Worm (Caenorhabditis elegans) whole organism, L3 larva: Measurements from ENCODE around the gene H35B03.1.

Experiments
- R02D3.7 ChIP-seq: fragments of 150-350 bp; optimal IDR thresholded peaks from 2 replicates; lab custom pipeline; 2014; ENCODE audit warnings: missing biosample characterization, missing genetic modification characterization
- aly-2 ChIP-seq: fragments of 150-350 bp; optimal IDR thresholded peaks from 2 replicates; lab custom pipeline; 2014; ENCODE audit warnings: missing biosample characterization, missing genetic modification characterization
- ama-1 ChIP-seq: fragments of 150-350 bp; optimal IDR thresholded peaks from 2 replicates; lab custom pipeline; 2018
- ceh-16 ChIP-seq: sonication (generic microtip); optimal IDR thresholded peaks from 2 replicates; lab custom pipeline; 2017; ENCODE audit warnings: missing biosample characterization, missing genetic modification characterization
- ceh-28 ChIP-seq: fragments of 150-350 bp; optimal IDR thresholded peaks from 2 replicates; lab custom pipeline; 2014; ENCODE audit warnings: missing biosample characterization, missing genetic modification reagents, missing genetic modification characterization
- ceh-82 ChIP-seq: fragments of 150-350 bp; optimal IDR thresholded peaks from 2 replicates; lab custom pipeline; 2014; ENCODE audit warnings: missing biosample characterization, missing genetic modification characterization
- elt-1 ChIP-seq: fragments of 150-350 bp; optimal IDR thresholded peaks from 2 replicates; lab custom pipeline; 2014; ENCODE audit warnings: missing biosample characterization, missing genetic modification characterization
- elt-2 ChIP-seq: sonication (generic microtip); optimal IDR thresholded peaks from 2 replicates; lab custom pipeline; 2016; ENCODE audit warnings: missing genetic modification reagents, mild to moderate bottlenecking, missing genetic modification characterization, missing compliant biosample characterization
- elt-3 ChIP-seq, 3 experiments: fragments of 150-350 bp in 1 of 3; sonication (generic microtip) in 2 of 3; optimal IDR thresholded peaks; 2 replicates in 2 of 3; 4 replicates in 1 of 3; lab custom pipeline; 2014 to 2017; ENCODE audit warnings: missing biosample characterization in 3 of 3, missing genetic modification characterization in 3 of 3
- fkh-10 ChIP-seq: sonication (generic microtip); optimal IDR thresholded peaks from 2 replicates; lab custom pipeline; 2017; ENCODE audit warnings: missing biosample characterization, missing genetic modification reagents, missing genetic modification characterization
- fkh-2 ChIP-seq: fragments of 150-350 bp; optimal IDR thresholded peaks from 2 replicates; lab custom pipeline; 2014; ENCODE audit warnings: missing biosample characterization, missing genetic modification reagents, missing genetic modification characterization
- fos-1 ChIP-seq: fragments of 150-350 bp; optimal IDR thresholded peaks from 2 replicates; lab custom pipeline; 2014; ENCODE audit warnings: missing biosample characterization, missing genetic modification characterization
- hmg-11 ChIP-seq: sonication (generic microtip); optimal IDR thresholded peaks from 2 replicates; lab custom pipeline; 2016; ENCODE audit warnings: missing genetic modification characterization, missing compliant biosample characterization
- jun-1 ChIP-seq: fragments of 150-350 bp; optimal IDR thresholded peaks from 2 replicates; lab custom pipeline; 2014; ENCODE audit warnings: missing biosample characterization, missing genetic modification reagents, missing genetic modification characterization
- lin-15B ChIP-seq: fragments of 150-350 bp; optimal IDR thresholded peaks from 2 replicates; lab custom pipeline; 2014; ENCODE audit warnings: missing biosample characterization, missing genetic modification characterization
- lsy-12 ChIP-seq: sonication (generic microtip); optimal IDR thresholded peaks from 2 replicates; lab custom pipeline; 2016; ENCODE audit warnings: mild to moderate bottlenecking, missing genetic modification characterization, missing compliant biosample characterization
- mml-1 ChIP-seq: fragments of 150-350 bp; sonication (generic microtip); optimal IDR thresholded peaks from 3 replicates; lab custom pipeline; 2014; ENCODE audit warnings: missing biosample characterization, missing genetic modification characterization
- nfya-1 ChIP-seq: sonication (generic microtip); optimal IDR thresholded peaks from 2 replicates; lab custom pipeline; 2017; ENCODE audit warnings: missing genetic modification characterization, mild to moderate bottlenecking, missing compliant biosample characterization, antibody characterized with exemption, moderate library complexity; ENCODE audit not compliant: insufficient read depth
- nhr-12 ChIP-seq: fragments of 150-350 bp; optimal IDR thresholded peaks from 2 replicates; lab custom pipeline; 2014; ENCODE audit warnings: missing biosample characterization, missing genetic modification characterization
- nhr-23 ChIP-seq: fragments of 150-350 bp; optimal IDR thresholded peaks from 2 replicates; lab custom pipeline; 2014; ENCODE audit warnings: missing biosample characterization, missing genetic modification reagents, missing genetic modification characterization
- nhr-237 ChIP-seq: fragments of 150-350 bp; optimal IDR thresholded peaks from 2 replicates; lab custom pipeline; 2014; ENCODE audit warnings: missing biosample characterization, missing genetic modification characterization
- nhr-25 ChIP-seq: sonication (generic microtip); optimal IDR thresholded peaks from 2 replicates; lab custom pipeline; 2017; ENCODE audit warnings: missing biosample characterization, missing genetic modification characterization
- nhr-28 ChIP-seq: fragments of 150-350 bp; optimal IDR thresholded peaks from 2 replicates; lab custom pipeline; 2014; ENCODE audit warnings: missing biosample characterization, missing genetic modification characterization
- nhr-43 ChIP-seq: sonication (generic microtip); optimal IDR thresholded peaks from 2 replicates; lab custom pipeline; 2016; ENCODE audit warnings: mild to moderate bottlenecking, missing genetic modification characterization, missing compliant biosample characterization; ENCODE audit not compliant: poor library complexity, severe bottlenecking
- nhr-67 ChIP-seq: fragments of 150-350 bp; optimal IDR thresholded peaks from 2 replicates; lab custom pipeline; 2014; ENCODE audit warnings: missing biosample characterization, missing genetic modification characterization
- nhr-76 ChIP-seq: fragments of 150-350 bp; sonication (generic microtip); optimal IDR thresholded peaks from 5 replicates; lab custom pipeline; 2014; ENCODE audit warnings: missing biosample characterization, missing genetic modification characterization
- pha-4 ChIP-seq: fragments of 150-350 bp; optimal IDR thresholded peaks from 2 replicates; lab custom pipeline; 2014; ENCODE audit warnings: missing biosample characterization, missing genetic modification reagents, missing genetic modification characterization
- pqm-1 ChIP-seq: fragments of 150-350 bp; optimal IDR thresholded peaks from 2 replicates; lab custom pipeline; 2017; ENCODE audit warnings: missing biosample characterization, missing genetic modification characterization, inconsistent platforms
- skn-1 ChIP-seq: fragments of 150-350 bp; optimal IDR thresholded peaks from 2 replicates; lab custom pipeline; 2014; ENCODE audit warnings: missing biosample characterization, missing genetic modification characterization
- snpc-4 ChIP-seq: fragments of 150-350 bp; optimal IDR thresholded peaks from 2 replicates; lab custom pipeline; 2014; ENCODE audit warnings: missing biosample characterization, missing genetic modification characterization
- tbx-2 ChIP-seq: sonication (generic microtip); optimal IDR thresholded peaks from 2 replicates; lab custom pipeline; 2016; ENCODE audit warnings: mild to moderate bottlenecking, missing genetic modification characterization, missing compliant biosample characterization
- unc-62 ChIP-seq: fragments of 150-350 bp; sonication (generic microtip); optimal IDR thresholded peaks from 4 replicates; lab custom pipeline; 2014; ENCODE audit warnings: missing biosample characterization, missing genetic modification reagents, missing genetic modification characterization
- ztf-11 ChIP-seq: fragments of 150-350 bp; optimal IDR thresholded peaks from 2 replicates; lab custom pipeline; 2014; ENCODE audit warnings: missing biosample characterization, missing genetic modification characterization

Gene H35B03.1

DNA sequence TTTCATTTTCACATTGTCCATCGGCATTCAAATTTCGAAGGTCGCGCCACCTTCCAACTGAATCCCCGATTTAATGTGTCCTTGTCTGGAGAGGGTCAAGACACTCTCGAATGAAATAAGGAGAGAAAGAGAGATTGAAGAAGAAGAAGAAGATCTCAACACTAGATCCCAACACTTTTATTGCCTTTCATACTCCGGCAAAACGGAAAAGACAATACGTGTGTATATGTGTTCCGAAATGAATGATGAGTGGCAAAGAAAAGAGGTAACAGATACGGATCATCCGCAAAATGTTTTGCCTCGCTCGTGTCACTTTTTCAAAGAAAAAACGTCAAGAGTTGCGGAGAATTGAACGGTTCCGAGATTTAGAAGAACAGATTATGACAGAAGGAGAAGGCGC lies 25.0 kb upstream of the H35B03.1 start:
- TF ChIP-seq fkh-2 (tag; lab: Kevin White, UChicago): no peak
- TF ChIP-seq nhr-25 (tag; lab: Kevin White, UChicago): peak; percentile 64
- TF ChIP-seq, all 47 proteins: peak for 1

ce11 chrIV:5701646-5702045 lies 23.8 kb upstream of the H35B03.1 start:
- TF ChIP-seq aly-2 (tag; lab: Kevin White, UChicago) (no peak), ama-1 (lab: Kevin White, UChicago) (no peak), nhr-25 (tag; lab: Kevin White, UChicago) (peak; percentile 50), nhr-76 (tag; lab: Kevin White, UChicago) (no peak)

- TF ChIP-seq elt-1 (tag; lab: Kevin White, UChicago): no peak
- no peak for TF ChIP-seq fkh-10 (GFP tag; lab: Kevin White, UChicago)
- TF ChIP-seq, all 47 proteins: peak for 0
These were observed 22.0 kb upstream of the H35B03.1 start, which contains the start of the genes C55C3.73 and perm-5 for ce11 chrIV:5703443-5703842. Gene C55C3.73, minus strand, starts transcription at chrIV:5703451. Gene perm-5, minus strand, starts transcription at chrIV:5703468.

ce11 chrIV:5703917-5704316 lies 21.5 kb upstream of the H35B03.1 start:
- TF ChIP-seq nhr-23 (tag; lab: Kevin White, UChicago) (peak; percentile 5), skn-1 (no peak)

- TF ChIP-seq hmg-11 (tag; lab: Kevin White, UChicago): no peak
- TF ChIP-seq nhr-28: no peak
- TF ChIP-seq nhr-25 (tag; lab: Kevin White, UChicago): peak; percentile 64
- peak; percentile 16 for TF ChIP-seq nhr-23 (tag; lab: Kevin White, UChicago)
- TF ChIP-seq nhr-237 (tag; lab: Kevin White, UChicago): no peak
- TF ChIP-seq R02D3.7 (tag; lab: Kevin White, UChicago): no peak
- TF ChIP-seq nhr-43 (tag; lab: Kevin White, UChicago): peak; percentile 53
- no peak for TF ChIP-seq fos-1 (tag; lab: Kevin White, UChicago)
These were observed 18.8 kb upstream of the H35B03.1 start for ce11 chrIV:5706603-5707002.

ce11 chrIV:5708796-5709195 lies 16.6 kb upstream of the H35B03.1 start, which contains the start of gene C55C3.1:
Gene C55C3.1, plus strand, starts transcription at chrIV:5709096.
- no peak for TF ChIP-seq aly-2 (tag; lab: Kevin White, UChicago)
- no peak for TF ChIP-seq fos-1 (tag; lab: Kevin White, UChicago)
- no peak for TF ChIP-seq ama-1 (lab: Kevin White, UChicago)
- TF ChIP-seq elt-3 (tag; optimal IDR thresholded peaks at IDR 0.05; lab: Kevin White, UChicago): peak in 1 of 3 experiments; percentile 46

DNA sequence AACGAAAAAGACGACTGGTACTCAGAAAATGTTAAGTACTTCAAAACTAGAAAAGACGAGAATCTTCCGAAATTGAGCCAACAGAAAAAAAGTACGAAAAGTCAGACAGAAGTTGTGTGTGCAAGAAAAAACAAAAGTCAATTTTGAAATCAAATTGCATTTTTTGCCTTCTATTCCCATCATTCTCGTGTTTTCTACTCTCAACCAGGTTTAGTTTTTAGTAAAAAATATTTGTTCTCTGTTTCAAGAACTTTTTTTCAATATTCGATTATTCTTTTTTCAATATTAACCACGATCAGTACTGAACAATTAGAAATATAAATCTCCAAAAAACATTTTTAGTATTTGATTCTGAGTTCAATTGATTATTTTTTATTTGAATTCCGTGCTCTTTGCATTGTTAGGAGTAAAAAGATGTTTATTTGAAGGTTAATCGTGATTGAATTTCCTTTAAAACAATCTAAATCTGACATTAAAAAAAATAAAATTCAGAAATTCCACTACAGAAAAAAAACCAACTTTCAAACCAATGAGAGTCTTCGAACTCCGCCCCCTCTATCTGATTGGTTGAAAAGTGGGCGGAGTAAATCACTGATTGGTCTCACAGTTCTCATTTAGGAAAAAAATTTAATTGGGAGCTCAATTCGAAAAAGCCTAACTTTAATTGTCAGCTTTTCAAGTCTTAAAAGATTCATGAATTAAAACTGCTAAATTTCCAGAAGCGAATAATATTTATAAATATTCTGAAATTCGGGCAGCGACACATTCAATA lies 9.9 kb upstream of the H35B03.1 start:
- TF ChIP-seq nfya-1 (tag; lab: Kevin White, UChicago) (peak; percentile 99), skn-1 (no peak), nhr-12 (no peak), R02D3.7 (tag; lab: Kevin White, UChicago) (no peak), lsy-12 (tag; lab: Kevin White, UChicago) (no peak), fkh-10 (GFP tag; lab: Kevin White, UChicago) (peak; percentile 27), ztf-11 (tag; lab: Kevin White, UChicago) (no peak), nhr-67 (tag; lab: Kevin White, UChicago) (no peak)

DNA sequence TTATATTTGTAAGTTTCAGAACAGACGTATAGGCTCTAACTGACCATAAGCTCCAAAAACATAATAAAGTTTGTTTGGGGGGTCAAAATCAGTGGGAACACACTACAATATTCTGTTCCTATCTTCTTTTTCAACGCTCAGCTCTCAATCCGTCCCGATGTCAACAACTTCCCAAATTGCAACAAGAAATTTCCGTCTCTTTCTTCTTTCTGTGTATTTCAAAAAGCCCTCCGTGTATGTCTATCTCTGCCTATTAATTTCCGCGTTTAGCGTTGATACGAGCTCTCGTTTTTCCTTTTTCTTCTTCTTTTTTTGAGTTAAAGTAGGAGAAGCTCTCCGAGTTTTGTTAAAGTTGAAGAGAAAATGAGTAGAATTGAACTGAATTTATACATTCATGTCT lies 1.7 kb upstream of the H35B03.1 start:
- TF ChIP-seq unc-62 (GFP tag; lab: Kevin White, UChicago): no peak
- peak; percentile 82 for TF ChIP-seq fkh-10 (GFP tag; lab: Kevin White, UChicago)

DNA sequence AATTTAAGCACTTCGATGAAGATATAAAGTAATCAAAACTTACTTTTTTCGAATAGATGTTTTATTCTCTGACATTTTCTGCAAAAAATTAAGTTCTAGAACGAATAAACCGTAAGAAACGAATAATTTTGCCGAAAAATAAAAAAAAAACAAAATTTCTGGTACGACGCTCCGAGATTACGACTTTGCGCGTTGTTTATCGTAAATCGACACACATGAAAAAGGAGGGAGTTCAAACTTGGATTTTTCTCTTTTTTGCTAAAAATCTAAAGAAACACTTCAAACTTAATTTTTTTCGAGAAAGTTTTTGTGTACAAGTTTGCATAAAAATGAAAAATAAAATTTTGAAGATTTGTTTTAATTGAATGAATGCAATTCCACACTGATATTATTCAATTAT lies 6.2 kb downstream of the H35B03.1 start, which contains the start of gene H35B03.2:
Gene H35B03.2 (minus strand): TSS at position 78 of the 400 bp plus-strand sequence.
- peak; percentile 18 for TF ChIP-seq nhr-25 (tag; lab: Kevin White, UChicago)
- no peak for TF ChIP-seq ceh-16
- TF ChIP-seq nhr-23 (tag; lab: Kevin White, UChicago): no peak
- peak; percentile 22 for TF ChIP-seq fkh-10 (GFP tag; lab: Kevin White, UChicago)
- TF ChIP-seq pha-4: peak; percentile 80
- no peak for TF ChIP-seq tbx-2
- TF ChIP-seq skn-1: peak; percentile 71
- peak; percentile 3 for TF ChIP-seq elt-2
- no peak for TF ChIP-seq ceh-82
- peak; percentile 86 for TF ChIP-seq lin-15B (tag; lab: Kevin White, UChicago)
- TF ChIP-seq R02D3.7 (tag; lab: Kevin White, UChicago): peak; percentile 98
- TF ChIP-seq pqm-1 (tag; lab: Kevin White, UChicago): no peak
- peak; percentile 18 for TF ChIP-seq jun-1 (tag; lab: Kevin White, UChicago)
- TF ChIP-seq nfya-1 (tag; lab: Kevin White, UChicago): peak; percentile 83
- peak; percentile 2 for TF ChIP-seq ceh-28 (tag; lab: Kevin White, UChicago)
- TF ChIP-seq nhr-67 (tag; lab: Kevin White, UChicago): no peak
- TF ChIP-seq snpc-4 (tag; lab: Kevin White, UChicago): peak; percentile 58
- peak; percentile 23 for TF ChIP-seq hmg-11 (tag; lab: Kevin White, UChicago)
- TF ChIP-seq mml-1 (tag; lab: Kevin White, UChicago): no peak
- TF ChIP-seq, all 47 proteins: peak for 12
